Worm (Caenorhabditis elegans): ENCODE measurements around the gene T01D3.6.

T01D3.6 gene

DNA sequence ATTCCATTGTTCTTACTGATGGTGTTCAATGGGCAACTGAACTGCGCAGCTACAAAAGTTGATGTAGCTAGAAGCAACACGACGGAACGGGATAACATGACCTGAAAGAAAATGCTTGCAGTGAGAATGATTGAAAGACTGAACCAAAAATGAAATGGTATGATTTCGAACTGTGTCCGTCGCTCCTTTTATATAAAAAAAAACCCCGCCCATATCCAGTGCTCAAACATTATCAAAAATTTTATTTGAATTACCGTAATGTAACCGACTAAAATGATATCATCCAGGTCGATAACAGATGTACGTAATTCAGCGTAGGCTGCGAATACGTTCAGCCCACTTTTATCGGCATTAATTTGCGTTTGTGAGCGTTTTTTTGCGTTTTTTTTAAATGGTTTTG, 21.8 kb downstream of the T01D3.6 start, which contains the start of gene irg-5:
Gene irg-5, minus strand, starts transcription at position 101 of the 400 bp plus-strand sequence.
- TF ChIP-seq ref-1 (GFP tag; conservative IDR thresholded peaks at IDR 0.05), result no peak
- no peak for TF ChIP-seq cog-1 (tag; optimal IDR thresholded peaks at IDR 0.05)
- TF ChIP-seq klf-2 (GFP tag; conservative IDR thresholded peaks at IDR 0.05), result no peak
- TF ChIP-seq ztf-23 (GFP tag; IDR thresholded peaks at IDR 0.05), result no peak
- no peak for TF ChIP-seq ztf-29 (GFP tag; IDR thresholded peaks at IDR 0.05)
- no peak for TF ChIP-seq tab-1 (GFP tag; IDR thresholded peaks at IDR 0.05)
- TF ChIP-seq T22C8.4 (GFP tag; IDR thresholded peaks at IDR 0.05), result no peak
- no peak for TF ChIP-seq med-1 (GFP tag; optimal IDR thresholded peaks at IDR 0.05; ENCODE audit: insufficient read depth)
- TF ChIP-seq flt-1 (GFP tag; IDR thresholded peaks at IDR 0.05), result no peak

DNA sequence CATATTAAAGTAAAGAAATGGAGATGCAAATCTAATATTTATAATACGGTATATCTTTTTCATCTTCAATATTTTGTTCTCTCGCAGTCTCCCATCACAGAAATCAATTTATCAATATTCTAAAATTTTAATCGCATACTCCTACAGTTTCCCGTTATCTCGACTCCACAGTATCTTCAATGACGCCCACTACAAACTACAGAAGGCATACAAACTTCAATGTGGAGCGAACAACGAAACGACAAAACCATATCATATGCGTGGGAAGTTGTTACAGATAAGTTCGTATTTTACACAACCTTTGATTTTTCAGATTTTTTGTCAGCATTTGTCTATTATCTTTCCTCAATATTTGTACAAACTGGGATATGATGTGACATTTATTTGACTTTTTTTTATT, 23.3 kb downstream of the T01D3.6 start:
- no peak for TF ChIP-seq flt-1 (GFP tag; IDR thresholded peaks at IDR 0.05)
- no peak for TF ChIP-seq tab-1 (GFP tag; IDR thresholded peaks at IDR 0.05)
- TF ChIP-seq ztf-23 (GFP tag; IDR thresholded peaks at IDR 0.05), result no peak
- no peak for TF ChIP-seq T22C8.4 (GFP tag; IDR thresholded peaks at IDR 0.05)
- no peak for TF ChIP-seq ztf-29 (GFP tag; IDR thresholded peaks at IDR 0.05)
- no peak for TF ChIP-seq med-1 (GFP tag; optimal IDR thresholded peaks at IDR 0.05; ENCODE audit: insufficient read depth)
- TF ChIP-seq cog-1 (tag; optimal IDR thresholded peaks at IDR 0.05), result no peak
- no peak for TF ChIP-seq klf-2 (GFP tag; conservative IDR thresholded peaks at IDR 0.05)
- no peak for TF ChIP-seq ref-1 (GFP tag; conservative IDR thresholded peaks at IDR 0.05)

DNA sequence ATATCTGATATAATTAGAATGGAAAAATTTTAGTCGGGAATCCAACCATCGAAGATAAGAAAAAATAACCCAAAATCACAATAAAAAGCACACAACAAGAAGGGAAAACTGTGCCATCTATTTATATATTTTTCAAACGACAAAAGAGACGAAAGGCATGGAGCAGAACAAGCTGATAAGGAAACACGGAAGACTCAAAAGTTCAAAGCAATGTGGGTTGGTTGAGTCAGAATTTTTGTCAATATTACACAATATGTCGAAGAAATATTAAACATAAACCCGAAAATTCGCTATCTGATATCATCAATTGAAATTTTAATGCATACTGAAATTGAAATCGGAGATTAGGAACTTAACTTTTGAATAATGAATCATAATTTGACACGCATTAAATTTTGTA, 28.3 kb downstream of the T01D3.6 start, which contains the start of gene F35E12.9:
Gene F35E12.9, minus strand, starts transcription at position 227 of the 400 bp plus-strand sequence.
- TF ChIP-seq med-1 (GFP tag; optimal IDR thresholded peaks at IDR 0.05; ENCODE audit: insufficient read depth) (no peak), klf-2 (GFP tag; conservative IDR thresholded peaks at IDR 0.05) (no peak), tab-1 (GFP tag; IDR thresholded peaks at IDR 0.05) (no peak), flt-1 (GFP tag; IDR thresholded peaks at IDR 0.05) (no peak), cog-1 (tag; optimal IDR thresholded peaks at IDR 0.05) (no peak), ztf-29 (GFP tag; IDR thresholded peaks at IDR 0.05) (no peak), ref-1 (GFP tag; conservative IDR thresholded peaks at IDR 0.05) (no peak), T22C8.4 (GFP tag; IDR thresholded peaks at IDR 0.05) (no peak), ztf-23 (GFP tag; IDR thresholded peaks at IDR 0.05) (no peak)

DNA sequence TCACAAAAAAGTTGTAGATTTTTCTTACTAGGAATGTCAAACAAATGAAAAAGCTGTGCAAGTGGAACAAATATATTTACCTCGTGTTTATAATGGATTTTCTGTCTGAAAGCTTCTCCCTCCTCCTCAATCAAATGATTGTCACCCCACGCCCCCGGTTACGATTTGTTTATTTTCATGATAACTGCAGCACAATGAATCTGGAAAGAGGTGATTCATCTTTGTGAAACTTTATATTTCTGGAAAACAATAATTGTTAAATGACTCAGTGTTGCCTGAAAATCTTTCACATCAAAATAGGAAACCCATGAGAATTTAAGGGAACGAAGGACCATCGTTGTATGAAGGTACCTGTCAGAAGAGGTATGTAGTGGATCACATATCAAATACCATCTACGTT, 32.0 kb downstream of the T01D3.6 start, which contains the start of gene F35E12.10:
Gene F35E12.10, minus strand, starts transcription at position 101 of the 400 bp plus-strand sequence.
- TF ChIP-seq klf-2 (GFP tag; conservative IDR thresholded peaks at IDR 0.05) (no peak), tab-1 (GFP tag; IDR thresholded peaks at IDR 0.05) (no peak), T22C8.4 (GFP tag; IDR thresholded peaks at IDR 0.05) (no peak), ref-1 (GFP tag; conservative IDR thresholded peaks at IDR 0.05) (no peak), ztf-23 (GFP tag; IDR thresholded peaks at IDR 0.05) (no peak), flt-1 (GFP tag; IDR thresholded peaks at IDR 0.05) (no peak), med-1 (GFP tag; optimal IDR thresholded peaks at IDR 0.05; ENCODE audit: insufficient read depth) (no peak), ztf-29 (GFP tag; IDR thresholded peaks at IDR 0.05) (no peak), cog-1 (tag; optimal IDR thresholded peaks at IDR 0.05) (no peak)

DNA sequence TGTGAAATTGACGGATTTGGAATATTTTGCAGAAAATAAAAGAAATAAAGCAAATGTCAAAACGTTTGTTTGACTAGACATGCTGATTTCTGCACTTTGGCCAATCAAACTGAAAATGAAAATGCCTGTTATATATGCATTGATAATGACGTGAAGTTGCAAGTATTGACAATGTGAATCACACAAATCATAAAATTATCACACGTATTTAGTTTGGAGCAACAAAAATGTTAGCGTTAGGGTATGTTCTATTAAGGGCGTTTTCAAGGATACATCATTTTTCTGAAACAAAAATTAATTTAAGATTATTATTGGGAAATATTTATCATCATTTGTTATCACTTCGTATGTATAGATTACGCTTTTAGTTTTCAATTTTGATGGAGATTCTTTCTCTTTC, 35.2 kb downstream of the T01D3.6 start, which contains the start of gene cld-9:
Gene cld-9, minus strand, starts transcription at position 81 of the 400 bp plus-strand sequence.
- TF ChIP-seq ref-1 (GFP tag; conservative IDR thresholded peaks at IDR 0.05) (no peak), ztf-23 (GFP tag; IDR thresholded peaks at IDR 0.05) (no peak), flt-1 (GFP tag; IDR thresholded peaks at IDR 0.05) (no peak), tab-1 (GFP tag; IDR thresholded peaks at IDR 0.05) (no peak), T22C8.4 (GFP tag; IDR thresholded peaks at IDR 0.05) (no peak)

DNA sequence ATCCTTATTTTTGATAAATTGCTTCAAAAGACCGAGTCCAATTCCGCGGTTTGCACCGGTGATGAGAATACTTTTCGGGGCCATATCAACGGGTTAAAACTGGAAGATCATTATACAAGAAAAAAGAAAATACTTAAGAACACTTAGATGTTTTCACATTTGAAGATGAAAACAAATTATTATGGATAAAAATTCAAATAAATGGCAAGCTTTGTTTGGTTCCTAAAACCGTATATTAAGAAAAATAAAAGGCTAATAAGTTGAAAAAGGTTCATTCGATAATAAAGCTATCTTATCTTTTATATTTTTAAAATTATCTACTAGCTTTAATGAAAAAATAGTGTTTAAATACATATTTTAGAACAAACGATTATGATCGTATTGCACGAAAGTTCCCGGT, 36.9 kb downstream of the T01D3.6 start, which contains the start of gene F20G2.1:
Gene F20G2.1, minus strand, starts transcription at position 101 of the 400 bp plus-strand sequence.
- TF ChIP-seq flt-1 (GFP tag; IDR thresholded peaks at IDR 0.05) (no peak), klf-2 (GFP tag; conservative IDR thresholded peaks at IDR 0.05) (no peak), ref-1 (GFP tag; conservative IDR thresholded peaks at IDR 0.05) (no peak), T22C8.4 (GFP tag; IDR thresholded peaks at IDR 0.05) (no peak), med-1 (GFP tag; optimal IDR thresholded peaks at IDR 0.05; ENCODE audit: insufficient read depth) (no peak), ztf-23 (GFP tag; IDR thresholded peaks at IDR 0.05) (no peak), cog-1 (tag; optimal IDR thresholded peaks at IDR 0.05) (no peak), tab-1 (GFP tag; IDR thresholded peaks at IDR 0.05) (no peak), ztf-29 (GFP tag; IDR thresholded peaks at IDR 0.05) (no peak)

DNA sequence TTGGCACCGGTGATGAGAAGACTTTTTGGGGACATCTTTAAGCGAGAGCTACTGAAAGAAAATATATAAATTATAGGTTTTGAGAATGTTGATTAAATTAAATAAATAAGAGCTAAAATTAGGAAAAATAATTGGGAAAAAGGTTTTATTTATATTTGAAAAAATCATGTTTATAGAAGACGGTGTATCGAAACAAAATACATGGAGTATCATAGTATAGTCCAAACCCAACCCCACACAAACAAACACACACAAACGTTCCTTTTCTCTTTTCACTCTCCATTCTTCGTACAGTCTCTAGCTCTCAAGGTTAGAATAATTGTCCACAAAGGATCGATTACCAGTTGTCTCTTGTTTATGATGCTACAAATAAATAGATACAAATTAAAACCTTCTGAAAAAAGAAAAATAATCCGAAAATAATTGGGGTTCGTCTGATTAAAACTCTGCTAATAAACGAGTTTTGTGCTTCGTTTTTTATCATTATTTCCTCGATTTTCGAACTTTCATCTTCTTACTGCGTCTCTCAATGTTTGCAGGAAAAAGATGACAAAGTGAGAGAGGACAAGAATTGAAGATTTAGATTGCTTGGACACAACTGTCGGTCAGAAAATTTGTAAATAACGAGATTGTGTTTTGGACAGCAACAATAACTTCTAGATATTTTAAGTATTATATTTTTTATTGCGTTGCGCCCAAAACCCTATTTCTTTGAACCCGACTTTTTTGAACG, 39.9 kb downstream of the T01D3.6 start, which contains the start of gene F20G2.2:
Gene F20G2.2, minus strand, starts transcription at position 51 of the 733 bp plus-strand sequence.
- TF ChIP-seq ztf-29 (GFP tag; IDR thresholded peaks at IDR 0.05) (no peak), klf-2 (GFP tag; conservative IDR thresholded peaks at IDR 0.05) (no peak), med-1 (GFP tag; optimal IDR thresholded peaks at IDR 0.05; ENCODE audit: insufficient read depth) (no peak), ztf-23 (GFP tag; IDR thresholded peaks at IDR 0.05) (no peak), flt-1 (GFP tag; IDR thresholded peaks at IDR 0.05) (no peak), T22C8.4 (GFP tag; IDR thresholded peaks at IDR 0.05) (no peak), tab-1 (GFP tag; IDR thresholded peaks at IDR 0.05) (no peak), cog-1 (tag; optimal IDR thresholded peaks at IDR 0.05) (no peak), ref-1 (GFP tag; conservative IDR thresholded peaks at IDR 0.05) (no peak)

DNA sequence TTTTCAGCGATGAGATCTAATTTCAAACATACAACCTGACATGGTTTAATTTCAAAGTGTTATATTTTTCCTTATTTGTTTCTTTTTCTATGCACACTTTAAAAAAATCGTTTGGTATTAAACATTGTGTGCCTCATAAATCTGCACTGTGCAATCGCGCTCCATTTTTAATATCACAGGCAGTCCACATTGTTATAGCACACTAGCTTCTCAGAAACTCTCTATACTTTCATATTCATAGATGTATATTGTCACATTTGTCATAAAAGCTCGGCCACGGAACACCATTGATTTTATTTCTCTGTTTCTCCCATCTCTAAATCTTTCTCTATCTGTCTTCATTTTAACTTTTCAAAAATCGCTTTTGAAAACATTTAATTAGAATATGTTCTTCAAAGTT, 40.7 kb downstream of the T01D3.6 start:
- TF ChIP-seq cog-1 (tag; optimal IDR thresholded peaks at IDR 0.05) (no peak), T22C8.4 (GFP tag; IDR thresholded peaks at IDR 0.05) (no peak)

DNA sequence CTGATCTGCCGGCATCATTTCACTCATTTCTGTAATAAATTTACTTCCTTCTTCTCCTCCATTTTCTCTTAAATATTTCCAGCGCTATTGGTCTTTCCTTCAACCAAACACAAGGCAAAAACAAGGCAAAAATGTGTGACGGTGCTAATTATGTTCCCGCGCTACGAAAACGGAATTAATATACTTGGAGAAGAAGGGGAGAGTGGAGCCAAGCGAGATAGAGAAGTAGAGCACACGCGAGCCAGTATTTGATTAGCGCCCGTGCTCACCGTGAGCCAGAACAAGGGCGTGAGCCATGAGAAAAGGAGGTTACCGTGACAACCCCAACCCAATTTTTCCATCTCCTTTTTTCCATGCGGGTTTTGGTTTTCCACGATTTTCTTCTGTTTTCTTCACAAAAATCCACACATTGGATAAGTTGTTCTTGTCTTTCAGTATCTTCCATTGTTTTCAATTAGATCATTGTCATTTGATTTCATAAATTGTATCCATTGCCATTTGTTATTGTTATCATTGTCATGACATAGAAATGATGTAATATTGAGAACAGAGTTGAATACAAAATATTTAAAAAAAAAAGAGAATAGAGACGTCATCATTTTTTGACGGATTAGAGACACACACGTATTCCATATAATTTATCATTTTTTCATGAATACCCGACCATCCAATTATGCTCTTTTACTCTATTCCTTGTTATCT, 46.0 kb downstream of the T01D3.6 start, which contains the start of gene F20G2.6:
Gene F20G2.6, plus strand, starts transcription at position 652 of the 702 bp plus-strand sequence.
- no peak for TF ChIP-seq ztf-23 (GFP tag; IDR thresholded peaks at IDR 0.05)
- TF ChIP-seq tab-1 (GFP tag; IDR thresholded peaks at IDR 0.05), result no peak
- no peak for TF ChIP-seq klf-2 (GFP tag; conservative IDR thresholded peaks at IDR 0.05)
- TF ChIP-seq med-1 (GFP tag; optimal IDR thresholded peaks at IDR 0.05; ENCODE audit: insufficient read depth), result no peak
- TF ChIP-seq cog-1 (tag; optimal IDR thresholded peaks at IDR 0.05), result no peak
- no peak for TF ChIP-seq flt-1 (GFP tag; IDR thresholded peaks at IDR 0.05)
- TF ChIP-seq ref-1 (GFP tag; conservative IDR thresholded peaks at IDR 0.05), result no peak
- TF ChIP-seq T22C8.4 (GFP tag; IDR thresholded peaks at IDR 0.05), result no peak
- no peak for TF ChIP-seq ztf-29 (GFP tag; IDR thresholded peaks at IDR 0.05)

All from whole organism, midembryonic.